Fruit fly (Drosophila melanogaster): Measurements from ENCODE around the gene CG1387.

CG1387 gene

dm6 chrX:8398177-8399018 lies 12.8 kb downstream of the CG1387 start, which contains the start of gene CG10555 (continued):
- TF ChIP-seq CG1832 (GFP tag; optimal IDR thresholded peaks at IDR 0.05) (no peak), pros (GFP tag; optimal IDR thresholded peaks at IDR 0.05) (no peak), so (GFP tag; IDR thresholded peaks at IDR 0.05) (peak; percentile 81; the same call in 2 of the 3 replicates), Dip3 (GFP tag; optimal IDR thresholded peaks at IDR 0.05) (peak; percentile 91), Dip2 (GFP tag; IDR thresholded peaks at IDR 0.05) (peak; percentile 12; the same call in 1 of the 2 replicates), slbo (GFP tag; IDR thresholded peaks at IDR 0.05) (peak; percentile 91), Deaf1 (tag; optimal IDR thresholded peaks at IDR 0.05) (peak; percentile 28), CG17328 (GFP tag; IDR thresholded peaks at IDR 0.05) (peak; percentile 87), CTCF (GFP tag; optimal IDR thresholded peaks at IDR 0.05) (no peak), jigr1 (GFP tag; IDR thresholded peaks at IDR 0.05) (peak; percentile 72; the same call in 2 of the 3 replicates), CG30403 (GFP tag; optimal IDR thresholded peaks at IDR 0.05) (peak; percentile 96), ac (GFP tag; optimal IDR thresholded peaks at IDR 0.05) (peak; percentile 28), CG13287 (GFP tag; IDR thresholded peaks at IDR 0.05; ENCODE audit: partially characterized antibody) (peak; percentile 75), gro (GFP tag; optimal IDR thresholded peaks at IDR 0.05) (peak; percentile 81), jumu (GFP tag; optimal IDR thresholded peaks at IDR 0.05) (peak; percentile 69), Hand (GFP tag; optimal IDR thresholded peaks at IDR 0.05) (peak; percentile 52), Awh (GFP tag; IDR thresholded peaks at IDR 0.05) (peak; percentile 63), klu (GFP tag; IDR thresholded peaks at IDR 0.05) (peak; percentile 75), gem (tag; optimal IDR thresholded peaks at IDR 0.05) (peak; percentile 96), ATbp (GFP tag; optimal IDR thresholded peaks at IDR 0.05) (peak; percentile 43), ERR (GFP tag; optimal IDR thresholded peaks at IDR 0.05) (no peak), HLHmδ (GFP tag; optimal IDR thresholded peaks at IDR 0.05) (no peak), inv (GFP tag; IDR thresholded peaks at IDR 0.05; ENCODE audit: partially characterized antibody) (peak; percentile 82), CG6175 (GFP tag; IDR thresholded peaks at IDR 0.05) (peak; percentile 70; the same call in 1 of the 3 replicates), tin (GFP tag; optimal IDR thresholded peaks at IDR 0.05) (peak; percentile 90), kah (GFP tag; optimal IDR thresholded peaks at IDR 0.05) (no peak), CG16863 (GFP tag; optimal IDR thresholded peaks at IDR 0.05) (peak; percentile 92), CG11504 (tag; optimal IDR thresholded peaks at IDR 0.05) (peak; percentile 64), Hr3 (GFP tag; optimal IDR thresholded peaks at IDR 0.05) (peak; percentile 89), nau (GFP tag; optimal IDR thresholded peaks at IDR 0.05) (no peak), peb (GFP tag; IDR thresholded peaks at IDR 0.05) (peak; percentile 68), CG3163 (GFP tag; optimal IDR thresholded peaks at IDR 0.05) (peak; percentile 70), tll (GFP tag; optimal IDR thresholded peaks at IDR 0.05) (no peak), chm (GFP tag; IDR thresholded peaks at IDR 0.05) (peak; percentile 85), Aef1 (GFP tag; IDR thresholded peaks at IDR 0.05) (peak; percentile 88), Sox102F (GFP tag; optimal IDR thresholded peaks at IDR 0.05) (peak; percentile 90), pan (optimal IDR thresholded peaks at IDR 0.05) (no peak), pan (GFP tag; optimal IDR thresholded peaks at IDR 0.05 in 1 of 2, IDR thresholded peaks at IDR 0.05 in 1 of 2) (peak in 1 of 2 experiments; percentile 89), CG3726 (GFP tag; IDR thresholded peaks at IDR 0.05) (peak; percentile 74), HLH4C (GFP tag; IDR thresholded peaks at IDR 0.05; ENCODE audit: partially characterized antibody) (peak; percentile 84), gce (GFP tag; IDR thresholded peaks at IDR 0.05) (peak; percentile 63; the same call in 1 of the 3 replicates), CG8765 (GFP tag; IDR thresholded peaks at IDR 0.05) (peak; percentile 86), CG6765 (GFP tag; optimal IDR thresholded peaks at IDR 0.05) (peak; percentile 35), CG34422 (GFP tag; IDR thresholded peaks at IDR 0.05) (peak; percentile 82), vvl (GFP tag; IDR thresholded peaks at IDR 0.05) (peak; percentile 85), aop (GFP tag; IDR thresholded peaks at IDR 0.05) (0 out of 2 replicates have a peak, but pooled peaks have one; percentile 48), CG2678 (tag; optimal IDR thresholded peaks at IDR 0.05) (peak; percentile 73), ro (GFP tag; IDR thresholded peaks at IDR 0.05) (peak; percentile 51), CG17359 (tag; optimal IDR thresholded peaks at IDR 0.05) (peak; percentile 57), ftz-f1 (GFP tag; optimal IDR thresholded peaks at IDR 0.05) (no peak)
